Worm (Caenorhabditis elegans) whole organism, midembryonic: ENCODE measurements around the gene spig-9.

ENCODE experiments used
- T22C8.4 ChIP-seq: fragments of 200-800 bp; sonication (Bioruptor generic); IDR thresholded peaks from 2 replicates; pipeline ENCODE4 v1.3.6; 2022; ENCODE audit warnings: missing genetic modification characterization, missing compliant biosample characterization
- klf-2 ChIP-seq: fragments of 200-800 bp; sonication (Bioruptor generic); conservative IDR thresholded peaks from 2 replicates; pipeline ENCODE4 v1.3.6; 2022; ENCODE audit warnings: missing genetic modification reagents, missing genetic modification characterization, missing compliant biosample characterization
- ref-1 ChIP-seq: fragments of 200-800 bp; sonication (Bioruptor generic); conservative IDR thresholded peaks from 2 replicates; pipeline ENCODE4 v1.3.6; 2022; ENCODE audit warnings: missing genetic modification reagents, missing genetic modification characterization, missing compliant biosample characterization
- tab-1 ChIP-seq: fragments of 200-800 bp; sonication (Bioruptor generic); IDR thresholded peaks from 2 replicates; pipeline ENCODE4 v1.3.6; 2022; ENCODE audit warnings: missing genetic modification characterization, missing compliant biosample characterization
- ztf-23 ChIP-seq: fragments of 200-800 bp; sonication (Bioruptor generic); IDR thresholded peaks from 2 replicates; pipeline ENCODE4 v1.3.6; 2022; ENCODE audit warnings: missing genetic modification reagents, missing genetic modification characterization, missing compliant biosample characterization
- ztf-29 ChIP-seq: fragments of 200-800 bp; sonication (Bioruptor generic); IDR thresholded peaks from 2 replicates; pipeline ENCODE4 v1.3.6; 2022; ENCODE audit warnings: missing genetic modification reagents, missing genetic modification characterization, missing compliant biosample characterization

- no peak for TF ChIP-seq klf-2
- no peak for TF ChIP-seq ztf-29 (GFP tag; lab: Robert Waterston, UW)
- no peak for TF ChIP-seq ref-1 (GFP tag; lab: Robert Waterston, UW)
- TF ChIP-seq ztf-23: no peak
- no peak for TF ChIP-seq T22C8.4
- TF ChIP-seq tab-1 (GFP tag; lab: Robert Waterston, UW): no peak
These were observed 38.2 kb upstream of the spig-9 start, which contains the start of gene H37A05.4 for ce11 chrV:13649730-13650349.
